Fruit fly (Drosophila melanogaster) whole organism, adult: ENCODE data around the gene CG33764.

ENCODE experiments used
- CG11617 ChIP-seq: fragments of 200-800 bp; sonication (Bioruptor generic); optimal IDR thresholded peaks from 2 replicates; lab custom pipeline; 2017; ENCODE audit warnings: mild to moderate bottlenecking, missing biosample characterization, missing genetic modification reagents, missing genetic modification characterization
- CG12768 ChIP-seq: fragments of 200-800 bp; sonication (Bioruptor generic); optimal IDR thresholded peaks from 2 replicates; lab custom pipeline; 2017; ENCODE audit warnings: missing biosample characterization, missing genetic modification characterization, mild to moderate bottlenecking, moderate library complexity, missing genetic modification reagents
- CG14711 ChIP-seq: fragments of 200-800 bp; sonication (Bioruptor generic); optimal IDR thresholded peaks from 2 replicates; lab custom pipeline; 2018; ENCODE audit warnings: missing biosample characterization, mild to moderate bottlenecking, missing genetic modification characterization, moderate library complexity
- CG1620 ChIP-seq: fragments of 200-800 bp; sonication (Bioruptor generic); optimal IDR thresholded peaks from 2 replicates; lab custom pipeline; 2016; ENCODE audit warnings: missing biosample characterization, missing genetic modification characterization
- CG33017 ChIP-seq: fragments of 200-800 bp; sonication (Bioruptor generic); optimal IDR thresholded peaks from 2 replicates; lab custom pipeline; 2018; ENCODE audit warnings: missing biosample characterization, mild to moderate bottlenecking, missing genetic modification characterization, moderate library complexity
- CG5204 ChIP-seq: fragments of 200-800 bp; sonication (Bioruptor generic); optimal IDR thresholded peaks from 2 replicates; lab custom pipeline; 2016; ENCODE audit warnings: missing biosample characterization, missing genetic modification characterization
- CG7045 ChIP-seq: fragments of 200-800 bp; sonication (Bioruptor generic); optimal IDR thresholded peaks from 2 replicates; lab custom pipeline; 2017; ENCODE audit warnings: missing biosample characterization, mild to moderate bottlenecking, missing genetic modification characterization
- CG7101 ChIP-seq: fragments of 200-800 bp; sonication (Bioruptor generic); optimal IDR thresholded peaks from 2 replicates; lab custom pipeline; 2018; ENCODE audit warnings: missing biosample characterization, mild to moderate bottlenecking, missing genetic modification characterization, moderate library complexity
- Clk ChIP-seq: fragments of 200-800 bp; sonication (Bioruptor generic); optimal IDR thresholded peaks from 2 replicates; lab custom pipeline; 2017; ENCODE audit warnings: missing biosample characterization, missing genetic modification characterization
- Crg-1 ChIP-seq: fragments of 200-800 bp; sonication (Bioruptor generic); optimal IDR thresholded peaks from 2 replicates; lab custom pipeline; 2016; ENCODE audit warnings: missing biosample characterization, missing genetic modification characterization
- Hr96 ChIP-seq: fragments of 200-800 bp; sonication (Bioruptor generic); optimal IDR thresholded peaks from 2 replicates; lab custom pipeline; 2016; ENCODE audit warnings: missing biosample characterization, missing genetic modification characterization
- Mnt ChIP-seq: fragments of 200-800 bp; sonication (Bioruptor generic); optimal IDR thresholded peaks from 2 replicates; lab custom pipeline; 2016; ENCODE audit warnings: missing biosample characterization, mild to moderate bottlenecking, missing genetic modification characterization
- bab1 ChIP-seq: fragments of 200-800 bp; sonication (Bioruptor generic); optimal IDR thresholded peaks from 3 replicates; lab custom pipeline; 2019; ENCODE audit warnings: missing biosample characterization, mild to moderate bottlenecking, missing genetic modification characterization, moderate library complexity
- cic ChIP-seq: fragments of 200-800 bp; sonication (Bioruptor generic); optimal IDR thresholded peaks from 2 replicates; lab custom pipeline; 2017; ENCODE audit warnings: missing biosample characterization, mild to moderate bottlenecking, missing genetic modification characterization, moderate library complexity
- cnc ChIP-seq, 2 experiments: fragments of >200 bp; optimal IDR thresholded peaks; 2 replicates each; lab custom pipeline; 2017
- kay ChIP-seq: fragments of 200-800 bp; sonication (Bioruptor generic); peaks from one replicate; lab custom pipeline; 2016; ENCODE audit warnings: missing biosample characterization, missing genetic modification characterization, borderline replicate concordance
- ovo ChIP-seq: fragments of 200-800 bp; sonication (Bioruptor generic); optimal IDR thresholded peaks from 2 replicates; lab custom pipeline; 2016; ENCODE audit warnings: missing biosample characterization, missing genetic modification characterization
- pad ChIP-seq: fragments of 200-800 bp; sonication (Bioruptor generic); optimal IDR thresholded peaks from 3 replicates; lab custom pipeline; 2017; ENCODE audit warnings: missing biosample characterization, missing genetic modification characterization, mild to moderate bottlenecking, moderate library complexity, missing genetic modification reagents
- tj ChIP-seq: fragments of 200-800 bp; sonication (Bioruptor generic); optimal IDR thresholded peaks from 3 replicates; lab custom pipeline; 2017; ENCODE audit warnings: missing biosample characterization, mild to moderate bottlenecking, missing genetic modification characterization, moderate library complexity
- toe ChIP-seq: fragments of 200-800 bp; sonication (Bioruptor generic); optimal IDR thresholded peaks from 2 replicates; lab custom pipeline; 2016; ENCODE audit warnings: missing biosample characterization, missing genetic modification characterization

CG33764 gene

dm6 chr3L:4269920-4270319, 2.6 kb upstream of the CG33764 start:
- TF ChIP-seq ovo (GFP tag; lab: Kevin White, UChicago), result no peak
- TF ChIP-seq CG5204 (GFP tag; lab: Kevin White, UChicago), result no peak
- TF ChIP-seq CG14711 (tag; lab: Kevin White, UChicago), result no peak
- no peak for TF ChIP-seq CG7045 (GFP tag; lab: Kevin White, UChicago)
- TF ChIP-seq toe (GFP tag; lab: Kevin White, UChicago), result no peak
- TF ChIP-seq bab1 (GFP tag; lab: Kevin White, UChicago), result no peak
- no peak for TF ChIP-seq Hr96 (GFP tag; lab: Kevin White, UChicago)
- no peak for TF ChIP-seq pad
- TF ChIP-seq CG11617 (GFP tag; lab: Kevin White, UChicago), result no peak

dm6 chr3L:4269208-4269607, 1.9 kb upstream of the CG33764 start:
- TF ChIP-seq Hr96 (GFP tag; lab: Kevin White, UChicago) (no peak), CG11617 (GFP tag; lab: Kevin White, UChicago) (no peak), CG5204 (GFP tag; lab: Kevin White, UChicago) (no peak), CG33017 (tag; lab: Kevin White, UChicago) (no peak), cnc (optimal IDR thresholded peaks at IDR 0.05; lab: Kevin White, UChicago) (no peak), ovo (GFP tag; lab: Kevin White, UChicago) (no peak), kay (GFP tag; lab: Kevin White, UChicago) (no peak), pad (no peak), Clk (GFP tag; lab: Kevin White, UChicago) (no peak)

- no peak for TF ChIP-seq kay (GFP tag; lab: Kevin White, UChicago)
- TF ChIP-seq CG33017 (tag; lab: Kevin White, UChicago), result no peak
- TF ChIP-seq Hr96 (GFP tag; lab: Kevin White, UChicago), result no peak
- TF ChIP-seq Clk (GFP tag; lab: Kevin White, UChicago), result no peak
- TF ChIP-seq cnc (optimal IDR thresholded peaks at IDR 0.05; lab: Kevin White, UChicago), result no peak
- TF ChIP-seq CG5204 (GFP tag; lab: Kevin White, UChicago), result no peak
Measured at dm6 chr3L:4265836-4266235, 1.5 kb downstream of the CG33764 start.

dm6 chr3L:4264963-4265362, 2.3 kb downstream of the CG33764 start:
- TF ChIP-seq Mnt (GFP tag; lab: Kevin White, UChicago) (no peak), CG7045 (GFP tag; lab: Kevin White, UChicago) (no peak), pad (no peak), CG33017 (tag; lab: Kevin White, UChicago) (no peak), Hr96 (GFP tag; lab: Kevin White, UChicago) (no peak), ovo (GFP tag; lab: Kevin White, UChicago) (no peak), cnc (optimal IDR thresholded peaks at IDR 0.05; lab: Kevin White, UChicago) (no peak), CG14711 (tag; lab: Kevin White, UChicago) (no peak), cic (no peak), CG5204 (GFP tag; lab: Kevin White, UChicago) (no peak), CG1620 (no peak), CG12768 (GFP tag; lab: Kevin White, UChicago) (no peak), CG7101 (tag; lab: Kevin White, UChicago) (no peak)

dm6 chr3L:4263502-4263901, 3.8 kb downstream of the CG33764 start, which contains the start of gene CG1273:
TSS of gene CG1273 (plus strand) at chr3L:4263719.
- TF ChIP-seq CG11617 (GFP tag; lab: Kevin White, UChicago) (no peak), cnc (optimal IDR thresholded peaks at IDR 0.05; lab: Kevin White, UChicago) (no peak), CG14711 (tag; lab: Kevin White, UChicago) (no peak), CG7045 (GFP tag; lab: Kevin White, UChicago) (no peak), CG7101 (tag; lab: Kevin White, UChicago) (no peak), CG1620 (no peak), Mnt (GFP tag; lab: Kevin White, UChicago) (no peak)

dm6 chr3L:4262384-4262783, 4.9 kb downstream of the CG33764 start, which contains the start of the genes CG11586 and VhaM9.7-a:
TSS of gene CG11586 (minus strand) at chr3L:4262470.
TSS of gene VhaM9.7-a (plus strand) at chr3L:4262705.
- TF ChIP-seq Mnt (GFP tag; lab: Kevin White, UChicago) (peak; percentile 39), kay (GFP tag; lab: Kevin White, UChicago) (no peak), tj (GFP tag; lab: Kevin White, UChicago) (no peak), bab1 (GFP tag; lab: Kevin White, UChicago) (peak; percentile 39), CG5204 (GFP tag; lab: Kevin White, UChicago) (peak; percentile 40), Clk (GFP tag; lab: Kevin White, UChicago) (no peak), CG12768 (GFP tag; lab: Kevin White, UChicago) (no peak), CG7045 (GFP tag; lab: Kevin White, UChicago) (no peak), ovo (GFP tag; lab: Kevin White, UChicago) (no peak), cic (no peak), CG7101 (tag; lab: Kevin White, UChicago) (peak; percentile 30), CG14711 (tag; lab: Kevin White, UChicago) (peak; percentile 35), CG11617 (GFP tag; lab: Kevin White, UChicago) (peak; percentile 29), pad (no peak), Crg-1 (GFP tag; lab: Kevin White, UChicago) (no peak), toe (GFP tag; lab: Kevin White, UChicago) (no peak)

dm6 chr3L:4261177-4261576, 6.1 kb downstream of the CG33764 start:
- TF ChIP-seq Crg-1 (GFP tag; lab: Kevin White, UChicago) (no peak), kay (GFP tag; lab: Kevin White, UChicago) (no peak), CG14711 (tag; lab: Kevin White, UChicago) (no peak), toe (GFP tag; lab: Kevin White, UChicago) (no peak), CG11617 (GFP tag; lab: Kevin White, UChicago) (no peak), cic (no peak), ovo (GFP tag; lab: Kevin White, UChicago) (no peak), Mnt (GFP tag; lab: Kevin White, UChicago) (no peak), CG33017 (tag; lab: Kevin White, UChicago) (no peak), CG7045 (GFP tag; lab: Kevin White, UChicago) (no peak), CG12768 (GFP tag; lab: Kevin White, UChicago) (no peak), Hr96 (GFP tag; lab: Kevin White, UChicago) (no peak), pad (no peak), CG1620 (no peak)
